Worm (Caenorhabditis elegans): ENCODE results near the gene K04C2.3.

K04C2.3 gene

DNA sequence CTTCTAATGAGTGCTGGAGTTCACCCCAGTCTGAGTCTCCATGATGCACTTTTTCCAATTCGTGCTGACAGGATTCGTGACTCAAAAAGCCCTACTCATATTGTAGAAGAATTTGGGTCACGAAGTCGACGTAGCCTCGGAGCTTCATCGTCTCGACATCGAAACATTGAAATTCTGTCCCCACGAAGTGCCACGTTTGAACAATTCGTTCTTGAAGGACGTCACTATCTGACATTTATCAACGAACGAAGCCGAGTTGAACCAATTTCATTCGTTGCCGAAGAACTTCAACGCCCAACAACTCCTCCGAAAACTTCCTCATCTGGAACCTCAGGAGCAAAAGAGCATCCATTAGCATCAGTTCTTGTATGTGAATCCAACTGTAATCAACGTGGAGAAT, 33.8 kb upstream of the K04C2.3 start:
- TF ChIP-seq bed-1 (GFP tag; IDR thresholded peaks at IDR 0.05), result no peak
- no peak for TF ChIP-seq ceh-58 (GFP tag; IDR thresholded peaks at IDR 0.05)
- TF ChIP-seq dpl-1 (GFP tag; optimal IDR thresholded peaks at IDR 0.05), result no peak
- TF ChIP-seq B0019.2 (GFP tag; conservative IDR thresholded peaks at IDR 0.05), result no peak
- no peak for TF ChIP-seq aptf-2 (GFP tag; conservative IDR thresholded peaks at IDR 0.05)
- TF ChIP-seq nhr-90 (tag; optimal IDR thresholded peaks at IDR 0.05), result no peak
- TF ChIP-seq tbp1 (GFP tag; optimal IDR thresholded peaks at IDR 0.05), result no peak

- TF ChIP-seq nhr-80 (tag; optimal IDR thresholded peaks at IDR 0.05) (peak; percentile 56), F37B4.10 (GFP tag; IDR thresholded peaks at IDR 0.05) (no peak)
Observed at ce11 chrIII:6848654-6849204, 24.2 kb upstream of the K04C2.3 start, which contains the start of gene dhhc-5. TSS of gene dhhc-5 (minus strand) at chrIII:6849059.

DNA sequence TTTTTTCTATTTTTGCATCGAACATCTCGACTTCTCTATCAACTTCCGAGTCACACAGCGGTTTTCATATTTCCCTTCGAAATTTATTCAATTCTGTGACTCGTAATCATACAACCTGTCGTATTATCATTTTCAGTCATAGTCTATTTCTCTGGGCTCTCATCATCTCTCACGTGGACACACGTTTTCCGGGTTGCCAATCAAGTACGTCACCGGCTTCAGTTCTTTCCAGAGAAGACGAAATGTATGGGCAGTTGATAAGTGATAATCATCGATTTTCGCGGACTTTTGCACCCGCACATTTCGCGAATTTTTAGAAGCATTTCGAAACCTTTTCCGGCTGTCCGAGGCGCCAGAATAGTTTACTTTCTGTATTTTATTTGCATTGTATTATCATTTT, 22.6 kb upstream of the K04C2.3 start, which contains the start of gene srv-1:
Gene srv-1 (plus strand): TSS at position 131 of the 400 bp plus-strand sequence.
- TF ChIP-seq lir-1 (GFP tag; conservative IDR thresholded peaks at IDR 0.05) (0 out of 2 replicates have a peak, but pooled peaks have one; percentile 9), atf-7 (tag; optimal IDR thresholded peaks at IDR 0.05) (peak; percentile 86), ztf-22 (GFP tag; optimal IDR thresholded peaks at IDR 0.05) (peak; percentile 70), nhr-90 (tag; optimal IDR thresholded peaks at IDR 0.05) (peak; percentile 45), tlf-1 (GFP tag; optimal IDR thresholded peaks at IDR 0.05) (peak; percentile 49), tbp1 (GFP tag; optimal IDR thresholded peaks at IDR 0.05) (peak; percentile 32), dox-1 (GFP tag; IDR thresholded peaks at IDR 0.05) (peak; percentile 27; the same call in 1 of the 2 replicates), cebp-2 (GFP tag; IDR thresholded peaks at IDR 0.05) (0 out of 2 replicates have a peak, but pooled peaks have one; percentile 31), attf-5 (GFP tag; optimal IDR thresholded peaks at IDR 0.05) (peak; percentile 15), ets-4 (GFP tag; optimal IDR thresholded peaks at IDR 0.05) (peak; percentile 92), somi-1 (GFP tag; optimal IDR thresholded peaks at IDR 0.05) (no peak), hmg-1.2 (GFP tag; IDR thresholded peaks at IDR 0.05) (0 out of 2 replicates have a peak, but pooled peaks have one; percentile 16), lin-54 (GFP tag; optimal IDR thresholded peaks at IDR 0.05) (peak; percentile 33), unc-62 (GFP tag; optimal IDR thresholded peaks at IDR 0.05) (peak; percentile 40), nhr-80 (tag; optimal IDR thresholded peaks at IDR 0.05) (peak; percentile 98), let-607 (tag; optimal IDR thresholded peaks at IDR 0.05) (peak; percentile 49 to 62), B0336.3 (GFP tag; IDR thresholded peaks at IDR 0.05) (peak; percentile 57; the same call in 1 of the 2 replicates), bed-2 (GFP tag; IDR thresholded peaks at IDR 0.05) (no peak), egl-44 (GFP tag; IDR thresholded peaks at IDR 0.05) (0 out of 2 replicates have a peak, but pooled peaks have one; percentile 22), cebp-1 (GFP tag; IDR thresholded peaks at IDR 0.05) (peak; percentile 53; the same call in 1 of the 2 replicates), cebp-1 (tag; optimal IDR thresholded peaks at IDR 0.05) (peak; percentile 72), ztf-6 (GFP tag; IDR thresholded peaks at IDR 0.05) (no peak), sptf-2 (GFP tag; optimal IDR thresholded peaks at IDR 0.05) (no peak), Y53F4B.3 (GFP tag; IDR thresholded peaks at IDR 0.05) (no peak), lin-35 (GFP tag; optimal IDR thresholded peaks at IDR 0.05) (no peak), madf-10 (tag; optimal IDR thresholded peaks at IDR 0.05) (peak; percentile 25)

DNA sequence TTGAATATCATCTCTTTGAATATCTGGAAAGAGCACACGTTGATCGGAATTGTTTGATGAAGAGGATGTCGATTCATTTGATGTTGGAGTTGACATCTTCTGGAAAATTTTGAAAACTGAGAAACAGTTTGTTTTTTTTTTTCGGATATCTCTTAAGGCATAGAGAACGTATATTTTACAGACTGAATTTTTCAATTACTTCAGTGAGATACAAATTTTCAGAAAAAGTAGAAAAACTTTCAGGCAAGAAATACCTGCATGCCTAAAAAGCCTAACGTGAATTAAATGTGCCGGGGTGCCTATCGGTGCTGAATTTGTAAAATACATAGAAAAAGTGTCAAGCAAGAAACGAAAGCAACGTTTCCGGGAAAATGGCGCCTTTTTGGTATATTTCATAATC, 16.2 kb upstream of the K04C2.3 start, which contains the start of gene zak-1:
Gene zak-1 (minus strand): TSS at position 101 of the 400 bp plus-strand sequence.
- TF ChIP-seq T07F8.4 (tag; optimal IDR thresholded peaks at IDR 0.05) (no peak), unc-62 (GFP tag; optimal IDR thresholded peaks at IDR 0.05) (no peak), F10E7.11 (tag; optimal IDR thresholded peaks at IDR 0.05) (no peak), dpl-1 (GFP tag; optimal IDR thresholded peaks at IDR 0.05) (no peak), bed-1 (GFP tag; IDR thresholded peaks at IDR 0.05) (no peak), ztf-28 (GFP tag; IDR thresholded peaks at IDR 0.05) (no peak), F49E8.2 (tag; optimal IDR thresholded peaks at IDR 0.05; ENCODE audit: insufficient read depth) (no peak), Y56A3A.18 (GFP tag; IDR thresholded peaks at IDR 0.05) (no peak), ama-1 (optimal IDR thresholded peaks at IDR 0.05) (no peak), ama-1 (GFP tag; optimal IDR thresholded peaks at IDR 0.05) (no peak), madf-10 (tag; optimal IDR thresholded peaks at IDR 0.05) (no peak), F33H1.4 (GFP tag; IDR thresholded peaks at IDR 0.05) (no peak), nhr-27 (tag; optimal IDR thresholded peaks at IDR 0.05) (no peak), madf-6 (GFP tag; IDR thresholded peaks at IDR 0.05) (no peak), fkh-3 (tag; optimal IDR thresholded peaks at IDR 0.05) (no peak), ceh-91 (GFP tag; IDR thresholded peaks at IDR 0.05) (no peak), cebp-1 (GFP tag; IDR thresholded peaks at IDR 0.05) (no peak), cebp-1 (tag; optimal IDR thresholded peaks at IDR 0.05) (no peak), nhr-80 (tag; optimal IDR thresholded peaks at IDR 0.05) (no peak)
